Worm (Caenorhabditis elegans) whole organism, L1 larva: Measurements from ENCODE around the gene W04B5.5.
A peak's percentile ranks its signal among the peaks of the same experiment; 100 is the strongest.
"Not testable (repeated sequence)": the region's sequence is repeated elsewhere in the genome, so short reads cannot be mapped to it uniquely, and the experiment has no call there.

ENCODE experiments used
- C04F5.9 ChIP-seq: sonication (generic microtip); optimal IDR thresholded peaks from 2 replicates; lab custom pipeline; 2016; ENCODE audit warnings: missing genetic modification characterization, missing compliant biosample characterization
- F16B12.6 ChIP-seq: fragments of 150-350 bp; optimal IDR thresholded peaks from 2 replicates; lab custom pipeline; 2014; ENCODE audit warnings: missing biosample characterization, missing genetic modification characterization
- Y116A8C.19 ChIP-seq: sonication (generic microtip); optimal IDR thresholded peaks from 2 replicates; lab custom pipeline; 2016; ENCODE audit warnings: missing compliant biosample characterization, missing genetic modification characterization, borderline replicate concordance
- alr-1 ChIP-seq: fragments of 200-800 bp; sonication (Bioruptor generic); optimal IDR thresholded peaks from 2 replicates; lab custom pipeline; 2018; ENCODE audit warnings: borderline replicate concordance, mild to moderate bottlenecking, missing genetic modification characterization, missing compliant biosample characterization
- ama-1 ChIP-seq: fragments of 150-350 bp; optimal IDR thresholded peaks from 2 replicates; lab custom pipeline; 2014
- ceh-82 ChIP-seq, 3 experiments: fragments of 150-350 bp in 1 of 3; sonication (generic microtip) in 2 of 3; optimal IDR thresholded peaks; 2 replicates each; lab custom pipeline; 2014 to 2017; ENCODE audit warnings: missing biosample characterization in 3 of 3, missing genetic modification characterization in 3 of 3
- dpl-1 ChIP-seq, 3 experiments: fragments of 150-350 bp in 2 of 3; sonication (generic microtip) in 1 of 3; optimal IDR thresholded peaks; 2 replicates each; lab custom pipeline; 2014 to 2017; ENCODE audit warnings: missing biosample characterization in 3 of 3, missing genetic modification characterization in 3 of 3, missing genetic modification reagents in 3 of 3
- dsc-1 ChIP-seq: sonication (generic microtip); optimal IDR thresholded peaks from 2 replicates; lab custom pipeline; 2016; ENCODE audit warnings: mild to moderate bottlenecking, missing genetic modification characterization, missing compliant biosample characterization
- efl-1 ChIP-seq, 4 experiments: fragments of 150-350 bp; optimal IDR thresholded peaks in 3 of 4; peaks in 1 of 4; 1 replicate in 1 of 4; 2 replicates in 3 of 4; lab custom pipeline; 2014; ENCODE audit warnings: missing biosample characterization in 2 of 4, missing genetic modification characterization in 2 of 4, missing genetic modification reagents in 2 of 4
- efl-3 ChIP-seq: fragments of 200-800 bp; sonication (Bioruptor generic); optimal IDR thresholded peaks from 2 replicates; lab custom pipeline; 2018; ENCODE audit warnings: mild to moderate bottlenecking, missing genetic modification characterization, missing compliant biosample characterization
- egl-27 ChIP-seq, 2 experiments: fragments of 150-350 bp in 1 of 2; sonication (generic microtip); optimal IDR thresholded peaks; 3 replicates each; lab custom pipeline; 2017 to 2018; ENCODE audit warnings: missing biosample characterization in 2 of 2, missing genetic modification characterization in 2 of 2, missing genetic modification reagents in 2 of 2
- elt-3 ChIP-seq, 6 experiments: fragments of 150-350 bp in 1 of 6; sonication (generic microtip); optimal IDR thresholded peaks; 2 replicates each; lab custom pipeline; 2017 to 2018; ENCODE audit warnings: missing biosample characterization in 6 of 6, missing genetic modification characterization in 6 of 6, inconsistent platforms in 1 of 6
- ets-5 ChIP-seq: fragments of 200-800 bp; sonication (Bioruptor generic); IDR thresholded peaks from 2 replicates; pipeline ENCODE4 v1.3.6; 2022; ENCODE audit warnings: missing genetic modification characterization, missing compliant biosample characterization
- fkh-4 ChIP-seq: sonication (generic microtip); optimal IDR thresholded peaks from 2 replicates; lab custom pipeline; 2016; ENCODE audit warnings: missing compliant biosample characterization, missing genetic modification characterization, borderline replicate concordance
- fkh-8 ChIP-seq: sonication (generic microtip); optimal IDR thresholded peaks from 2 replicates; lab custom pipeline; 2016; ENCODE audit warnings: mild to moderate bottlenecking, missing genetic modification characterization, missing compliant biosample characterization
- grh-1 ChIP-seq: fragments of 200-800 bp; sonication (Bioruptor generic); IDR thresholded peaks from 2 replicates; pipeline ENCODE4 v1.3.6; 2022; ENCODE audit warnings: missing genetic modification reagents, missing genetic modification characterization, missing compliant biosample characterization
- hlh-17 ChIP-seq: fragments of 200-800 bp; sonication (Bioruptor generic); optimal IDR thresholded peaks from 2 replicates; lab custom pipeline; 2018; ENCODE audit warnings: missing genetic modification characterization, mild to moderate bottlenecking, missing compliant biosample characterization, moderate library complexity, borderline replicate concordance
- hlh-4 ChIP-seq: sonication (generic microtip); optimal IDR thresholded peaks from 2 replicates; lab custom pipeline; 2016; ENCODE audit warnings: mild to moderate bottlenecking, missing genetic modification characterization, missing compliant biosample characterization
- irx-1 ChIP-seq: sonication (generic microtip); optimal IDR thresholded peaks from 2 replicates; lab custom pipeline; 2016; ENCODE audit warnings: missing genetic modification characterization, missing compliant biosample characterization
- jun-1 ChIP-seq: fragments of 150-350 bp; optimal IDR thresholded peaks from 2 replicates; lab custom pipeline; 2014; ENCODE audit warnings: missing biosample characterization, missing genetic modification reagents, missing genetic modification characterization
- lin-13 ChIP-seq: fragments of 150-350 bp; optimal IDR thresholded peaks from 2 replicates; lab custom pipeline; 2014; ENCODE audit warnings: missing biosample characterization, missing genetic modification reagents, missing genetic modification characterization
- lin-15B ChIP-seq: fragments of 150-350 bp; sonication (generic microtip); optimal IDR thresholded peaks from 3 replicates; lab custom pipeline; 2014; ENCODE audit warnings: missing biosample characterization, missing genetic modification characterization
- lin-35 ChIP-seq, 2 experiments: fragments of 150-350 bp; optimal IDR thresholded peaks; 2 replicates each; lab custom pipeline; 2014; ENCODE audit warnings: missing biosample characterization in 2 of 2, missing genetic modification characterization in 2 of 2, missing genetic modification reagents in 2 of 2
- lsy-2 ChIP-seq, 2 experiments: fragments of 150-350 bp; optimal IDR thresholded peaks; 2 replicates each; lab custom pipeline; 2014; ENCODE audit warnings: missing biosample characterization in 2 of 2, missing genetic modification characterization in 2 of 2
- nhr-11 ChIP-seq: fragments of 150-350 bp; optimal IDR thresholded peaks from 2 replicates; lab custom pipeline; 2014; ENCODE audit warnings: missing biosample characterization, missing genetic modification characterization
- nhr-12 ChIP-seq: sonication (generic microtip); optimal IDR thresholded peaks from 2 replicates; lab custom pipeline; 2017; ENCODE audit warnings: missing biosample characterization, missing genetic modification characterization
- nhr-71 ChIP-seq: sonication (generic microtip); optimal IDR thresholded peaks from 2 replicates; lab custom pipeline; 2016; ENCODE audit warnings: mild to moderate bottlenecking, missing genetic modification characterization, moderate library complexity, missing compliant biosample characterization
- nhr-76 ChIP-seq: sonication (generic microtip); optimal IDR thresholded peaks from 2 replicates; lab custom pipeline; 2017; ENCODE audit warnings: missing biosample characterization, missing genetic modification characterization
- pax-3 ChIP-seq: fragments of 200-800 bp; sonication (Bioruptor generic); optimal IDR thresholded peaks from 2 replicates; lab custom pipeline; 2018; ENCODE audit warnings: mild to moderate bottlenecking, missing genetic modification characterization, moderate library complexity, missing compliant biosample characterization
- rnt-1 ChIP-seq: sonication (generic microtip); optimal IDR thresholded peaks from 2 replicates; lab custom pipeline; 2016; ENCODE audit warnings: mild to moderate bottlenecking, missing genetic modification characterization, moderate library complexity, missing compliant biosample characterization
- snpc-4 ChIP-seq: fragments of 150-350 bp; optimal IDR thresholded peaks from 2 replicates; lab custom pipeline; 2014; ENCODE audit warnings: missing biosample characterization, missing genetic modification characterization
- snu-23 ChIP-seq: sonication (generic microtip); optimal IDR thresholded peaks from 2 replicates; lab custom pipeline; 2016; ENCODE audit warnings: missing genetic modification characterization, missing compliant biosample characterization
- swsn-7 ChIP-seq: sonication (generic microtip); optimal IDR thresholded peaks from 2 replicates; lab custom pipeline; 2016; ENCODE audit warnings: missing genetic modification characterization, missing compliant biosample characterization
- ztf-11 ChIP-seq, 2 experiments: sonication (generic microtip); optimal IDR thresholded peaks; 2 replicates each; lab custom pipeline; 2016 to 2017; ENCODE audit warnings: missing genetic modification characterization in 2 of 2, missing biosample characterization in 1 of 2, missing compliant biosample characterization in 1 of 2
- ztf-4 ChIP-seq: fragments of 150-350 bp; optimal IDR thresholded peaks from 2 replicates; lab custom pipeline; 2014; ENCODE audit warnings: missing biosample characterization, missing genetic modification characterization

W04B5.5 gene

DNA sequence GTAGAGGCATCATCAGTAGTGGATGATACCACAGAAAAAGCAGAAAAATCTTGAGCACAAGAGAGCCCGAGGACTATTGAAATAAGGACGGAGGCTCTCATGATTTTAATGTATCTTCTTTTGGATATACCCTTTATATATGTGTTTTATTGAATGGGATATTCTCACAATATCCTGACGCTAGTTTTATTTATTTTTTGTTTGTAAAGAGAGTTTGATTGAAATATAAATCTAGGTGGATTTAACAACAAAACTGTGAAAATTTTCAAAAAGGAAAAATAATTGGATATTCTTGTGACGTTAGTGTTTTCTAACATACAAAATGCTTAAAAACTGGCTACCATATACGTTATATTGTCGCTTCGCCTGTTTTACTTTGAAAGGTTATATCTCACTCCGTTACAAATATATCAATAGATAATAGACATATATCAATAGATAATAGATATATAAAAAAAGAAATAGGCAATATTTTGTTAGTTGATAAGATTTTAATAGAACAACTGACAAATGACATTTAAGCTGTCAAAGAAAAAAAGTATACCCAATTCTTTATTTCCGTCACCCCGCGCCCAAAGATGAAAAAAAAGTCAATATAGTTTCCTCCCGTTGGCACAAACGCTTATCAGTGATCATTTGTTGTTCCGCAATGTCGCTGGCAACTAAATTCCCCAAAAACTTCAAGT, 27.7 kb upstream of the W04B5.5 start, which contains the start of the genes E02H9.7 and klo-2:
E02H9.7 (minus strand) TSS at position 101 of the 686 bp plus-strand sequence.
klo-2 (plus strand) TSS at position 636 of the 686 bp plus-strand sequence.
- TF ChIP-seq alr-1 (no peak), ztf-11 (tag; optimal IDR thresholded peaks at IDR 0.05; lab: Kevin White, UChicago) (no peak), snpc-4 (tag; lab: Kevin White, UChicago) (no peak), pax-3 (tag; lab: Kevin White, UChicago) (no peak), C04F5.9 (tag; lab: Kevin White, UChicago) (no peak), nhr-11 (tag; lab: Kevin White, UChicago) (no peak), elt-3 (tag; optimal IDR thresholded peaks at IDR 0.05; lab: Kevin White, UChicago) (no peak), hlh-17 (no peak), ets-5 (GFP tag; lab: Robert Waterston, UW) (no peak)

DNA sequence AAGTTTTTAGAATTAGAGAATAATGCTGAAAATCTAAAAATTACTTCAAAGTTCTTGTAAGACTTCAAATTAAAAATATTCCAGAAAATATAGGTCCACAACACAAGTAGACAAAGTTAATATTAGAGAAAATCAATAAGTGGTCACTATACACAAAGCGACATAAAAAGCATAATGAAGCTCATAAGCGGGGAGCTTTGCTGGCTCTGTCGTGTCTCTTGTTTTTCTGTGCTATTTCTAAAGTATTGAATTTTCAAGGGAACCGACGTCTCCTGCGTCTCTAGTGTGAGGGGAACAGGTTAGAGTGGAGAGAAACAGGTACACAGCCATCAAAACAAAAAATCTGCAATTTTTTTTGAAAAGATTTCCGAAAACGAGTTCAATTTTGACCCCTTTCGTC, 20.5 kb upstream of the W04B5.5 start, which contains the start of gene E02H9.13:
E02H9.13 (minus strand) TSS at position 199 of the 400 bp plus-strand sequence.
- TF ChIP-seq efl-1 (optimal IDR thresholded peaks at IDR 0.05; lab: Kevin White, UChicago) (peak; percentile 9 to 10), efl-1 (GFP tag; optimal IDR thresholded peaks at IDR 0.05 in 1 of 2; lab: Kevin White, UChicago) (no peak), swsn-7 (tag; lab: Kevin White, UChicago) (no peak), Y116A8C.19 (no peak), efl-3 (GFP tag; lab: Kevin White, UChicago) (no peak), irx-1 (tag; lab: Kevin White, UChicago) (no peak)

ce11 chrIII:2435805-2436204, 17.8 kb upstream of the W04B5.5 start, which contains the start of gene E02H9.6:
Gene E02H9.6 (plus strand): TSS chrIII:2436105.
- TF ChIP-seq fkh-4 (tag; lab: Kevin White, UChicago); lsy-2 (tag; optimal IDR thresholded peaks at IDR 0.05; lab: Kevin White, UChicago); nhr-12 (tag; lab: Kevin White, UChicago): not testable (repeated sequence)
- TF ChIP-seq, all 84 proteins: peak for 0; not testable (repeated sequence) for 84

- not testable (repeated sequence) for TF ChIP-seq jun-1; lin-15B (tag; lab: Kevin White, UChicago); nhr-12 (tag; lab: Kevin White, UChicago)
Observed at ce11 chrIII:2435373-2435772, 17.4 kb upstream of the W04B5.5 start, which contains the start of gene W04B5.6. Gene W04B5.6 (minus strand): TSS chrIII:2435473.

- TF ChIP-seq rnt-1: no peak
- TF ChIP-seq ama-1 (lab: Kevin White, UChicago): no peak
- TF ChIP-seq dsc-1 (tag; lab: Kevin White, UChicago): peak; percentile 32
- peak; percentile 36 to 42 for TF ChIP-seq efl-1 (optimal IDR thresholded peaks at IDR 0.05; lab: Kevin White, UChicago)
- peak in 1 of 2 experiments; percentile 88 for TF ChIP-seq efl-1 (GFP tag; optimal IDR thresholded peaks at IDR 0.05 in 1 of 2; lab: Kevin White, UChicago)
- TF ChIP-seq nhr-76 (tag; lab: Kevin White, UChicago): no peak
- TF ChIP-seq snu-23: no peak
- TF ChIP-seq grh-1 (GFP tag; lab: Robert Waterston, UW): no peak
Observed at ce11 chrIII:2432925-2433324, 14.9 kb upstream of the W04B5.5 start.

DNA sequence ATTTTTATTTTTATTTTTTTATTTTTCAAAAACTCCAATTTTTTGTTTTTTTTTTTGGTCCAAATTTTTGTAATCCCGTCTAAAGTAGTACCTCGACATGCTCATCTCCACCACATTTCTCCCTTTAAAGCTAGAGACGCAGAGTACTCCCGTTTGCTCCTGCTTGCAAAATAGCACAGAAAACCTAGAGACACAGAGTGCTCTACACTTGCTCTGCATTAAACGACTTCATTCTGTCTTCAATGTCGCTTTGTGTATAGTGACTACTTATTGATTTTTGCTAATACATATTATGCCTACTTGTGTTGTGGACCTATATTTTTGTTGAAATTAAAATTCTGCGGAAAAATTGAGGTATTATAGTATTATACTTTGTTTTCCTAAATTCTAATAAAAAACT, 8.1 kb upstream of the W04B5.5 start, which contains the start of gene W04B5.8:
W04B5.8 (plus strand) TSS at position 195 of the 400 bp plus-strand sequence.
- TF ChIP-seq lsy-2 (tag; optimal IDR thresholded peaks at IDR 0.05; lab: Kevin White, UChicago) (peak in 1 of 2 experiments; percentile 35), efl-1 (optimal IDR thresholded peaks at IDR 0.05; lab: Kevin White, UChicago) (peak; percentile 55 to 58), efl-1 (GFP tag; optimal IDR thresholded peaks at IDR 0.05 in 1 of 2; lab: Kevin White, UChicago) (peak in 1 of 2 experiments; percentile 83), lin-35 (GFP tag; optimal IDR thresholded peaks at IDR 0.05; lab: Kevin White, UChicago) (peak in 1 of 2 experiments; percentile 16), egl-27 (tag; optimal IDR thresholded peaks at IDR 0.05; lab: Kevin White, UChicago) (no peak), lin-13 (GFP tag; lab: Kevin White, UChicago) (no peak), dpl-1 (GFP tag; optimal IDR thresholded peaks at IDR 0.05; lab: Kevin White, UChicago) (peak in 1 of 3 experiments; percentile 29), ztf-11 (tag; optimal IDR thresholded peaks at IDR 0.05; lab: Kevin White, UChicago) (no peak), ztf-4 (tag; lab: Kevin White, UChicago) (no peak), nhr-11 (tag; lab: Kevin White, UChicago) (no peak), swsn-7 (tag; lab: Kevin White, UChicago) (peak; percentile 5), dsc-1 (tag; lab: Kevin White, UChicago) (peak; percentile 20), fkh-8 (tag; lab: Kevin White, UChicago) (peak; percentile 5), nhr-71 (peak; percentile 12), rnt-1 (peak; percentile 22), ceh-82 (tag; optimal IDR thresholded peaks at IDR 0.05; lab: Kevin White, UChicago) (peak in 1 of 3 experiments; percentile 28), F16B12.6 (tag; lab: Kevin White, UChicago) (peak; percentile 9), hlh-4 (tag; lab: Kevin White, UChicago) (no peak)
